Fruit fly (Drosophila melanogaster): ENCODE results near the gene Eip63E.

Eip63E gene

DNA sequence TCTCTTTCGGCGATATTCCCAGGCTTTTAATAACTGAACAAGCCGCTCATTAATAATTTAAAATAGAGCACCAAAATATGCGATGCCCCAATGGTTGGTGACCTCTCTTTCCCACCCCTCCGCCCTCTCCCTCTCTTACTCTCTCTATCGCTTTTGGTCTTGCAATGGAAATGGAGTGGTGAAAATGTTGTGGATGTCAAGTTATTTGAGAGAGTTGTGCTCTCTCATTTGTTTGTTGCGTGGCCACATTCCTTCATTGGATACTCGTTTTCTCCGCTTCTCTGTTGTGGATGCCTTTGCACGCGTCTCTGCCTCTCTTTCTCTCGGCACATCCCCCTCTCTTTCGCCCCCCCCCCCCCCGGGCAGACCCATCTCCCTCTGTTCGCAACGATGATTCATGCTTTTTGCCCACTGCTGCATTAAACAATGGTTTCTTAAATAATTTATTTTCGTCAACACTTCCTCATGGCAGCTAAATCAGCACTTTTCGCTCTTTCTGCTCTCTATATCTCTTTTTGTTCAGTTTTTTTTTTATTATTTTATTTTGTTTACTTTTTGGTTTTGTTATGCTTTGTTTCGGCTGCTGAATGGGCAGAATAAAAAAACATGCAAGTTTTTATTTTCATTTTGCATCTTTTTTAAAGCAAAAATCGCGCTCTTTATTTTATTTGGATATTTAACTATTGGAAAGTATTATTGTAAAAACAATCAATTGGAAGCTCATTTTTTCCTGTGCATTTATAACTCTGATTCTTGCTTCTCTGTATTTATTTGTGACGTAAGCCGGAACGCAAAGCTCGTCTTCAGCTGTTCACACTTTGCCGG, 27.2 kb downstream of the Eip63E start:
- TF ChIP-seq Eip75B (GFP tag; optimal IDR thresholded peaks at IDR 0.05) (peak; percentile 43), fkh (GFP tag; optimal IDR thresholded peaks at IDR 0.05) (peak; percentile 24), Ets96B (tag; optimal IDR thresholded peaks at IDR 0.05) (peak; percentile 51), CG6808 (GFP tag; optimal IDR thresholded peaks at IDR 0.05) (peak; percentile 55), CG8632 (GFP tag; optimal IDR thresholded peaks at IDR 0.05) (peak; percentile 68), Lpt (GFP tag; optimal IDR thresholded peaks at IDR 0.05) (no peak), Eip93F (GFP tag; optimal IDR thresholded peaks at IDR 0.05) (no peak), fd85E (GFP tag; optimal IDR thresholded peaks at IDR 0.05) (no peak), CG11902 (GFP tag; optimal IDR thresholded peaks at IDR 0.05) (no peak), esn (GFP tag; optimal IDR thresholded peaks at IDR 0.05) (peak; percentile 73), ss (GFP tag; optimal IDR thresholded peaks at IDR 0.05) (peak in 1 of 2 experiments; percentile 61), CG3919 (GFP tag; optimal IDR thresholded peaks at IDR 0.05) (peak; percentile 62), spab (GFP tag; optimal IDR thresholded peaks at IDR 0.05) (peak; percentile 22), CG31627 (GFP tag; optimal IDR thresholded peaks at IDR 0.05) (peak; percentile 71), achi (GFP tag; optimal IDR thresholded peaks at IDR 0.05) (peak; percentile 70), Blimp-1 (GFP tag; optimal IDR thresholded peaks at IDR 0.05) (no peak), pdm3 (GFP tag; optimal IDR thresholded peaks at IDR 0.05) (peak; percentile 75), cyc (GFP tag; optimal IDR thresholded peaks at IDR 0.05) (peak; percentile 50), CG6276 (GFP tag; optimal IDR thresholded peaks at IDR 0.05) (peak; percentile 68), topi (GFP tag; optimal IDR thresholded peaks at IDR 0.05) (peak; percentile 69), dsx (GFP tag; optimal IDR thresholded peaks at IDR 0.05; ENCODE audit: poor library complexity, severe bottlenecking) (peak; percentile 22), CG3032 (tag; optimal IDR thresholded peaks at IDR 0.05) (peak; percentile 49), CG16779 (tag; optimal IDR thresholded peaks at IDR 0.05) (no peak), CG34406 (GFP tag; optimal IDR thresholded peaks at IDR 0.05) (peak; percentile 69), Gug (GFP tag; IDR thresholded peaks at IDR 0.05) (peak; percentile 19; the same call in 1 of the 2 replicates), CG15336 (GFP tag; IDR thresholded peaks at IDR 0.05) (peak; percentile 54; the same call in 1 of the 2 replicates), vri (GFP tag; optimal IDR thresholded peaks at IDR 0.05) (no peak), CG11762 (GFP tag; optimal IDR thresholded peaks at IDR 0.05; ENCODE audit: insufficient read depth) (peak; percentile 19), salr (GFP tag; optimal IDR thresholded peaks at IDR 0.05) (peak in 1 of 2 experiments; percentile 71), Hr4 (GFP tag; optimal IDR thresholded peaks at IDR 0.05) (peak; percentile 72), Smox (GFP tag; optimal IDR thresholded peaks at IDR 0.05) (peak; percentile 74), fd59A (GFP tag; optimal IDR thresholded peaks at IDR 0.05) (peak; percentile 6), CG6792 (GFP tag; optimal IDR thresholded peaks at IDR 0.05) (peak; percentile 42), CG32006 (GFP tag; optimal IDR thresholded peaks at IDR 0.05) (peak; percentile 86), CG4318 (GFP tag; optimal IDR thresholded peaks at IDR 0.05) (peak; percentile 77), OdsH (GFP tag; optimal IDR thresholded peaks at IDR 0.05) (peak; percentile 73), lz (GFP tag; optimal IDR thresholded peaks at IDR 0.05) (peak; percentile 65), Hr39 (GFP tag; optimal IDR thresholded peaks at IDR 0.05) (peak; percentile 63), CG7368 (GFP tag; optimal IDR thresholded peaks at IDR 0.05) (peak; percentile 45), CG1621 (tag; optimal IDR thresholded peaks at IDR 0.05) (no peak), CG10631 (GFP tag; optimal IDR thresholded peaks at IDR 0.05) (peak; percentile 60), CG9139 (GFP tag; optimal IDR thresholded peaks at IDR 0.05) (no peak), eg (GFP tag; IDR thresholded peaks at IDR 0.05) (peak; percentile 55; the same call in 1 of the 3 replicates), svp (GFP tag) (peak; percentile 83), Sox102F (GFP tag; optimal IDR thresholded peaks at IDR 0.05) (peak; percentile 66), Sox14 (GFP tag; optimal IDR thresholded peaks at IDR 0.05) (peak; percentile 73), CG8119 (GFP tag; IDR thresholded peaks at IDR 0.05) (peak; percentile 70), acj6 (GFP tag; optimal IDR thresholded peaks at IDR 0.05) (peak; percentile 74), CG8319 (GFP tag; optimal IDR thresholded peaks at IDR 0.05) (peak; percentile 18), Met (GFP tag; optimal IDR thresholded peaks at IDR 0.05) (peak; percentile 75)

Measured in whole organism, prepupa.